Worm (Caenorhabditis elegans) whole organism, L3 larva: Measurements from ENCODE around the gene F59B1.2.

Experiments used
- ama-1 ChIP-seq: fragments of 150-350 bp; optimal IDR thresholded peaks from 2 replicates; lab custom pipeline; 2018
- elt-1 ChIP-seq: fragments of 150-350 bp; optimal IDR thresholded peaks from 2 replicates; lab custom pipeline; 2014; ENCODE audit warnings: missing biosample characterization, missing genetic modification characterization
- elt-3 ChIP-seq, 3 experiments: fragments of 150-350 bp in 1 of 3; sonication (generic microtip) in 2 of 3; optimal IDR thresholded peaks; 2 replicates in 2 of 3; 4 replicates in 1 of 3; lab custom pipeline; 2014 to 2017; ENCODE audit warnings: missing biosample characterization in 3 of 3, missing genetic modification characterization in 3 of 3
- jun-1 ChIP-seq: fragments of 150-350 bp; optimal IDR thresholded peaks from 2 replicates; lab custom pipeline; 2014; ENCODE audit warnings: missing biosample characterization, missing genetic modification reagents, missing genetic modification characterization
- lin-15B ChIP-seq: fragments of 150-350 bp; optimal IDR thresholded peaks from 2 replicates; lab custom pipeline; 2014; ENCODE audit warnings: missing biosample characterization, missing genetic modification characterization
- skn-1 ChIP-seq: fragments of 150-350 bp; optimal IDR thresholded peaks from 2 replicates; lab custom pipeline; 2014; ENCODE audit warnings: missing biosample characterization, missing genetic modification characterization
- unc-39 ChIP-seq: sonication (generic microtip); optimal IDR thresholded peaks from 4 replicates; lab custom pipeline; 2017; ENCODE audit warnings: missing biosample characterization, missing genetic modification characterization
- unc-62 ChIP-seq: fragments of 150-350 bp; sonication (generic microtip); optimal IDR thresholded peaks from 4 replicates; lab custom pipeline; 2014; ENCODE audit warnings: missing biosample characterization, missing genetic modification reagents, missing genetic modification characterization
- zag-1 ChIP-seq: fragments of 150-350 bp; optimal IDR thresholded peaks from 2 replicates; lab custom pipeline; 2014; ENCODE audit warnings: missing biosample characterization, missing genetic modification characterization

DNA sequence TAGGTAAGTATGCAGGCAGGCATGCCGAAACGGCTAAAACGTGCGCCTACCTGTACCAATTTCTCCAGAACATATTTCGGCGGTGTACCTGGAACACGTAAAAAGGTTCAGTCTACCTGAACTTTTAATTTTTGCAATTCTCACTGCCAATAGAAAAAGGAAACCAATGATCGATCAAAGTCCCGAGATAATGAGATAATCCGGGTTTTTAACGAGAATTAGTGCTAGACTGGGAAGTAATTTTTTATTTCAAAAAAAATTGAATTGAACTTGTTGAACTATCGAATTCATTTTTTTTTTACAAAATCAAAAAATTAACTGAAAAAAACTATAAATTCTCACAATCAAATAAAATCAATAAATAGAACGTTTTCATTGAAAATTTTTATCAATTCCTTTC is 32.6 kb upstream of the F59B1.2 start, which contains the start of gene T22F3.7:
- no peak for TF ChIP-seq jun-1 (tag; lab: Kevin White, UChicago)
- no peak for TF ChIP-seq skn-1 (tag; lab: Kevin White, UChicago)
- no peak for TF ChIP-seq elt-1
- TF ChIP-seq unc-62 (GFP tag; lab: Kevin White, UChicago): no peak
- TF ChIP-seq elt-3 (tag; optimal IDR thresholded peaks at IDR 0.05; lab: Kevin White, UChicago): no peak
- no peak for TF ChIP-seq lin-15B (tag; lab: Kevin White, UChicago)
- TF ChIP-seq ama-1: no peak
- TF ChIP-seq unc-39: no peak
- no peak for TF ChIP-seq zag-1 (tag; lab: Kevin White, UChicago)
